Worm (Caenorhabditis elegans) whole organism, L3 larva: Measurements from ENCODE around the gene F34D10.3.
A peak's percentile ranks its signal among the peaks of the same experiment; 100 is the strongest.

Source experiments
- ZK546.5 ChIP-seq: sonication (generic microtip); optimal IDR thresholded peaks from 2 replicates; lab custom pipeline; 2017; ENCODE audit warnings: missing biosample characterization, missing genetic modification characterization
- aly-2 ChIP-seq: fragments of 150-350 bp; optimal IDR thresholded peaks from 2 replicates; lab custom pipeline; 2014; ENCODE audit warnings: missing biosample characterization, missing genetic modification characterization
- ama-1 ChIP-seq: fragments of 150-350 bp; optimal IDR thresholded peaks from 2 replicates; lab custom pipeline; 2018
- ceh-28 ChIP-seq: fragments of 150-350 bp; optimal IDR thresholded peaks from 2 replicates; lab custom pipeline; 2014; ENCODE audit warnings: missing biosample characterization, missing genetic modification reagents, missing genetic modification characterization
- ceh-9 ChIP-seq: sonication (generic microtip); optimal IDR thresholded peaks from 2 replicates; lab custom pipeline; 2018; ENCODE audit warnings: missing biosample characterization, missing genetic modification characterization
- egl-27 ChIP-seq: sonication (generic microtip); optimal IDR thresholded peaks from 4 replicates; lab custom pipeline; 2017; ENCODE audit warnings: missing biosample characterization, missing genetic modification reagents, missing genetic modification characterization
- elt-3 ChIP-seq, 3 experiments: fragments of 150-350 bp in 1 of 3; sonication (generic microtip) in 2 of 3; optimal IDR thresholded peaks; 2 replicates in 2 of 3; 4 replicates in 1 of 3; lab custom pipeline; 2014 to 2017; ENCODE audit warnings: missing biosample characterization in 3 of 3, missing genetic modification characterization in 3 of 3
- eor-1 ChIP-seq, 2 experiments: fragments of 150-350 bp; optimal IDR thresholded peaks; 2 replicates each; lab custom pipeline; 2014 to 2018; ENCODE audit warnings: missing biosample characterization in 2 of 2, missing genetic modification characterization in 2 of 2
- fkh-2 ChIP-seq: fragments of 150-350 bp; optimal IDR thresholded peaks from 2 replicates; lab custom pipeline; 2014; ENCODE audit warnings: missing biosample characterization, missing genetic modification reagents, missing genetic modification characterization
- fos-1 ChIP-seq: fragments of 150-350 bp; optimal IDR thresholded peaks from 2 replicates; lab custom pipeline; 2014; ENCODE audit warnings: missing biosample characterization, missing genetic modification characterization
- lin-15B ChIP-seq: fragments of 150-350 bp; optimal IDR thresholded peaks from 2 replicates; lab custom pipeline; 2014; ENCODE audit warnings: missing biosample characterization, missing genetic modification characterization
- lin-39 ChIP-seq: fragments of 150-350 bp; optimal IDR thresholded peaks from 2 replicates; lab custom pipeline; 2018; ENCODE audit warnings: missing biosample characterization, missing genetic modification reagents, missing genetic modification characterization
- mml-1 ChIP-seq: fragments of 150-350 bp; sonication (generic microtip); optimal IDR thresholded peaks from 3 replicates; lab custom pipeline; 2014; ENCODE audit warnings: missing biosample characterization, missing genetic modification characterization
- nfya-1 ChIP-seq: sonication (generic microtip); optimal IDR thresholded peaks from 2 replicates; lab custom pipeline; 2017; ENCODE audit warnings: missing genetic modification characterization, mild to moderate bottlenecking, missing compliant biosample characterization, antibody characterized with exemption, moderate library complexity; ENCODE audit not compliant: insufficient read depth
- nhr-11 ChIP-seq: fragments of 150-350 bp; optimal IDR thresholded peaks from 2 replicates; lab custom pipeline; 2014; ENCODE audit warnings: missing biosample characterization, missing genetic modification characterization
- nhr-12 ChIP-seq: fragments of 150-350 bp; optimal IDR thresholded peaks from 2 replicates; lab custom pipeline; 2014; ENCODE audit warnings: missing biosample characterization, missing genetic modification characterization
- nhr-237 ChIP-seq: fragments of 150-350 bp; optimal IDR thresholded peaks from 2 replicates; lab custom pipeline; 2014; ENCODE audit warnings: missing biosample characterization, missing genetic modification characterization
- nhr-25 ChIP-seq: sonication (generic microtip); optimal IDR thresholded peaks from 2 replicates; lab custom pipeline; 2017; ENCODE audit warnings: missing biosample characterization, missing genetic modification characterization
- nhr-28 ChIP-seq: fragments of 150-350 bp; optimal IDR thresholded peaks from 2 replicates; lab custom pipeline; 2014; ENCODE audit warnings: missing biosample characterization, missing genetic modification characterization
- nhr-43 ChIP-seq: sonication (generic microtip); optimal IDR thresholded peaks from 2 replicates; lab custom pipeline; 2016; ENCODE audit warnings: mild to moderate bottlenecking, missing genetic modification characterization, missing compliant biosample characterization; ENCODE audit not compliant: poor library complexity, severe bottlenecking
- nhr-76 ChIP-seq: fragments of 150-350 bp; sonication (generic microtip); optimal IDR thresholded peaks from 5 replicates; lab custom pipeline; 2014; ENCODE audit warnings: missing biosample characterization, missing genetic modification characterization
- nhr-77 ChIP-seq: fragments of 150-350 bp; optimal IDR thresholded peaks from 2 replicates; lab custom pipeline; 2014; ENCODE audit warnings: missing biosample characterization, missing genetic modification characterization
- pha-4 ChIP-seq: fragments of 150-350 bp; optimal IDR thresholded peaks from 2 replicates; lab custom pipeline; 2014; ENCODE audit warnings: missing biosample characterization, missing genetic modification reagents, missing genetic modification characterization
- sea-2 ChIP-seq: fragments of 150-350 bp; sonication (generic microtip); optimal IDR thresholded peaks from 4 replicates; lab custom pipeline; 2014; ENCODE audit warnings: missing biosample characterization, missing genetic modification reagents, missing genetic modification characterization
- skn-1 ChIP-seq: fragments of 150-350 bp; optimal IDR thresholded peaks from 2 replicates; lab custom pipeline; 2014; ENCODE audit warnings: missing biosample characterization, missing genetic modification characterization
- snpc-4 ChIP-seq: fragments of 150-350 bp; optimal IDR thresholded peaks from 2 replicates; lab custom pipeline; 2014; ENCODE audit warnings: missing biosample characterization, missing genetic modification characterization
- tbx-2 ChIP-seq: sonication (generic microtip); optimal IDR thresholded peaks from 2 replicates; lab custom pipeline; 2016; ENCODE audit warnings: mild to moderate bottlenecking, missing genetic modification characterization, missing compliant biosample characterization
- unc-39 ChIP-seq: sonication (generic microtip); optimal IDR thresholded peaks from 4 replicates; lab custom pipeline; 2017; ENCODE audit warnings: missing biosample characterization, missing genetic modification characterization
- unc-62 ChIP-seq: fragments of 150-350 bp; sonication (generic microtip); optimal IDR thresholded peaks from 4 replicates; lab custom pipeline; 2014; ENCODE audit warnings: missing biosample characterization, missing genetic modification reagents, missing genetic modification characterization

The F34D10.3 gene

ce11 chrIII:3734990-3735389 is 935 bp downstream of the F34D10.3 start, which contains the start of gene evl-18:
Gene evl-18 (minus strand): TSS chrIII:3735039.
- peak; percentile 27 for TF ChIP-seq nfya-1
- TF ChIP-seq aly-2 (tag; lab: Kevin White, UChicago): no peak
- peak; percentile 50 for TF ChIP-seq lin-15B (tag; lab: Kevin White, UChicago)
- no peak for TF ChIP-seq nhr-11 (tag; lab: Kevin White, UChicago)
- TF ChIP-seq lin-39: peak; percentile 13
- TF ChIP-seq pha-4 (tag; lab: Kevin White, UChicago): peak; percentile 18

DNA sequence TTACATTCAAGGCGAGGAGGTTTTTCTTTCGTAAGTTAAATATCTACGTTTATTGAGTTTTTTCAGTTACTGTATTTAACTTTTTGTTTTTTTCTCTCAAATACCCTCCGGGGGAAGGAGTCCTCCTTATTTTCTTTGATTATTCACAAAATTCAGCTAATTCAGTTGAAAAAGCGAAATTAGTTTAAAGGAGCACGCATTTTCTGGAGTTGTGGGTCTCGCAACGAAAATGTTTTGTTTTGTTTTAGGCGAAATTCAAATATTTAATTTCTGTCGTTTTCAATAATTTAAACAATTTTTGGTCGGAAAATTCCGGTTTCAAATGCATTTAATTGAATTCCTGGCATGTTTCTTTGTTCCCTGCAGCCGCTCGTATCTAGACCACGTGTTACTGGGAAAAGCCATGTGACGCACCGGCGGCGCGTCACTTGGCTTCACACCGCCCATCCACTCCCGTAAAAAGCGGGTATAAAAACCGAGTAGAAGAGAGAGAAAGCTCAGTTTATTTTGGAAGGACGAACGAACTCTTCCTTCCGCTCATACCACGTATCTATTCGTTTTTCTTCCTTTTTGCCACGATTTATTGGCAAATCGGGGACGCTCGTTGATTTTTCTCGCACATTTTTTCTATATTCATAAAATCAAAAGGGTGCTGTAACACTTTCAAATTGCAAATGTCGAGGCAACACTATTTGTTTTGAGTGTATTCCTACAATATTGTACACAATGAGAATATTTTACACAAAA is 1.6 kb downstream of the F34D10.3 start:
- TF ChIP-seq fkh-2 (tag; lab: Kevin White, UChicago): no peak
- no peak for TF ChIP-seq nhr-28 (tag; lab: Kevin White, UChicago)
- TF ChIP-seq nfya-1: peak; percentile 13
- TF ChIP-seq skn-1 (tag; lab: Kevin White, UChicago): no peak
- no peak for TF ChIP-seq ZK546.5 (tag; lab: Kevin White, UChicago)
- TF ChIP-seq ama-1 (lab: Kevin White, UChicago): peak; percentile 78
- TF ChIP-seq sea-2 (GFP tag; lab: Kevin White, UChicago): no peak
- no peak for TF ChIP-seq nhr-76
- no peak for TF ChIP-seq nhr-12 (tag; lab: Kevin White, UChicago)

DNA sequence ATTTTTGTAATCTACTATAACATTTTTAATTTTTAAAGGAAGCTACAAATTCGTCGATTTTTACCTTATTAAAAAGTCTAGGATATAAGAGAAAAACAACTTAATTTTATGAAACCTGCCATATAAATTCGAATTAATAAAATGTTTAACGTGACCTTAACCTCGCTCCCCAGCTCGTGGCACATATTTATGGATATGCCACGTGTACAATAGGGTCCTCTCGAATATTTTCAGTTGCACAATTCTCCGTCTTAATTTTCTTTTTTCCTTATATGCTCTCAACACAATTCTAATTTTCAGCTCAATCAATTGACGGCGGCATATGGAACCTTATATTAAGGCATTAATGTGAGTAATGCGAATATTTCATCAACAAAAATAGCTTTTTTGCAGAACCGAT is 2.2 kb downstream of the F34D10.3 start, which contains the start of gene F34D10.4:
F34D10.4 (plus strand) TSS at position 301 of the 400 bp plus-strand sequence.
- TF ChIP-seq nhr-43 (tag; lab: Kevin White, UChicago) (peak; percentile 50), ZK546.5 (tag; lab: Kevin White, UChicago) (no peak), unc-39 (tag; lab: Kevin White, UChicago) (no peak), ama-1 (lab: Kevin White, UChicago) (no peak), nhr-11 (tag; lab: Kevin White, UChicago) (no peak), unc-62 (GFP tag; lab: Kevin White, UChicago) (no peak), tbx-2 (no peak)
- TF ChIP-seq, all 47 proteins: peak for 1

- TF ChIP-seq egl-27 (tag; lab: Kevin White, UChicago) (no peak), pha-4 (tag; lab: Kevin White, UChicago) (no peak), unc-39 (tag; lab: Kevin White, UChicago) (no peak), eor-1 (tag; optimal IDR thresholded peaks at IDR 0.05; lab: Kevin White, UChicago) (no peak)
Measured at ce11 chrIII:3737742-3738141, 3.7 kb downstream of the F34D10.3 start.

ce11 chrIII:3738331-3738730 is 4.3 kb downstream of the F34D10.3 start:
- TF ChIP-seq ZK546.5 (tag; lab: Kevin White, UChicago): no peak

- no peak for TF ChIP-seq elt-3 (tag; optimal IDR thresholded peaks at IDR 0.05; lab: Kevin White, UChicago)
- TF ChIP-seq nhr-25: no peak
- TF ChIP-seq mml-1: no peak
- no peak for TF ChIP-seq eor-1 (tag; optimal IDR thresholded peaks at IDR 0.05; lab: Kevin White, UChicago)
- no peak for TF ChIP-seq nhr-77 (tag; lab: Kevin White, UChicago)
- no peak for TF ChIP-seq aly-2 (tag; lab: Kevin White, UChicago)
- TF ChIP-seq nhr-237 (tag; lab: Kevin White, UChicago): no peak
- TF ChIP-seq ceh-28 (tag; lab: Kevin White, UChicago): no peak
- no peak for TF ChIP-seq pha-4 (tag; lab: Kevin White, UChicago)
- TF ChIP-seq egl-27 (tag; lab: Kevin White, UChicago): no peak
- TF ChIP-seq nhr-11 (tag; lab: Kevin White, UChicago): no peak
- no peak for TF ChIP-seq lin-15B (tag; lab: Kevin White, UChicago)
- no peak for TF ChIP-seq nfya-1
- no peak for TF ChIP-seq lin-39
- no peak for TF ChIP-seq snpc-4 (tag; lab: Kevin White, UChicago)
- TF ChIP-seq fos-1 (tag; lab: Kevin White, UChicago): no peak
- no peak for TF ChIP-seq ceh-9 (tag; lab: Kevin White, UChicago)
- TF ChIP-seq, all 47 proteins: peak for 0
Measured at ce11 chrIII:3742090-3742489, 8.0 kb downstream of the F34D10.3 start.
